Worm (Caenorhabditis elegans) whole organism, young adult: Measurements from ENCODE around the gene srbc-56.

ENCODE experiments used
- Y53F4B.3 ChIP-seq: fragments of 200-800 bp; sonication (Bioruptor generic); IDR thresholded peaks from 2 replicates; pipeline ENCODE4 v1.3.6; 2022; ENCODE audit warnings: missing genetic modification reagents, missing genetic modification characterization, missing compliant biosample characterization
- mes-4 ChIP-seq: sonication (generic microtip); optimal IDR thresholded peaks from 2 replicates; lab custom pipeline; 2016; ENCODE audit warnings: missing genotype, missing genetic modification characterization, missing compliant biosample characterization
- tbp1 ChIP-seq: fragments of 200-800 bp; sonication (Bioruptor generic); optimal IDR thresholded peaks from 2 replicates; lab custom pipeline; 2018; ENCODE audit warnings: mild to moderate bottlenecking, missing genetic modification characterization, missing compliant biosample characterization

DNA sequence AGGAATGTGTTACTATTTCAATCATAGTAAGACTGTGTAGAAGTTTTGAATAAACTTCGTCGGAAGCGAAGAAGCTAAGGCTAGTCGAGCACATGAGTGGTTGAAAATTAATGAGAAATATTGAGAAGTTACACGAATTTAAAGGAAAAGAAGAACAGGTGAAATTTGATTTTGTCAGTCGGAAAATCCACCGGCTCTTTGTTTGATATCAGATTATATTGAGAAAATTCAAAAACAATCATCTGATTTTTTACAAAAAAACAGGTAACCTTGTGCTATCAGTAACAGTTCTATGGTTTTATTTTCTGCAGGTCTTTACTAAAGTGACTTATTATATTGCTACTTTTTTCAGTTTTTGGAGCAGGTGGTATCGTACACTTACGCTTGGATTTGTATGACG, 26.8 kb upstream of the srbc-56 start, which contains the start of gene srh-148:
- TF ChIP-seq tbp1 = no peak
- TF ChIP-seq Y53F4B.3 (GFP tag; lab: Robert Waterston, UW) = no peak
- no peak for TF ChIP-seq mes-4
